Fruit fly (Drosophila melanogaster) whole organism, embryonic: ENCODE results near the gene CG8100.
A peak's percentile ranks its signal among the peaks of the same experiment; 100 is the strongest.

Experiments
- Atf6 ChIP-seq: fragments of 200-800 bp; sonication (Bioruptor generic); IDR thresholded peaks from 2 replicates; pipeline ENCODE4 v1.3.6; 2022; ENCODE audit warnings: missing biosample characterization, missing genetic modification characterization
- BEAF-32 ChIP-seq: fragments of 200-800 bp; sonication (Bioruptor generic); optimal IDR thresholded peaks from 3 replicates; lab custom pipeline; 2017; ENCODE audit warnings: missing biosample characterization, missing genetic modification characterization, mild to moderate bottlenecking, moderate library complexity, missing genetic modification reagents
- CG10274 ChIP-seq: fragments of 200-800 bp; sonication (Bioruptor generic); optimal IDR thresholded peaks from 3 replicates; lab custom pipeline; 2017; ENCODE audit warnings: missing biosample characterization, mild to moderate bottlenecking, missing genetic modification characterization
- CG10462 ChIP-seq: fragments of 200-800 bp; sonication (Bioruptor generic); optimal IDR thresholded peaks from 2 replicates; lab custom pipeline; 2016; ENCODE audit warnings: missing biosample characterization, missing genetic modification characterization
- CG10959 ChIP-seq: fragments of 200-800 bp; sonication (Bioruptor generic); IDR thresholded peaks from 2 replicates; pipeline ENCODE4 v1.3.6; 2022; ENCODE audit warnings: missing biosample characterization, missing genetic modification characterization
- CG11456 ChIP-seq: fragments of 200-800 bp; sonication (Bioruptor generic); IDR thresholded peaks from 3 replicates; pipeline ENCODE4 v1.3.6; 2022; ENCODE audit warnings: missing biosample characterization, missing genetic modification characterization
- CG12155 ChIP-seq: fragments of 200-800 bp; sonication (Bioruptor generic); optimal IDR thresholded peaks from 3 replicates; lab custom pipeline; 2016; ENCODE audit warnings: missing biosample characterization, missing genetic modification characterization
- CG12219 ChIP-seq: fragments of 200-800 bp; sonication (Bioruptor generic); optimal IDR thresholded peaks from 3 replicates; lab custom pipeline; 2018; ENCODE audit warnings: missing biosample characterization, mild to moderate bottlenecking, missing genetic modification characterization
- CG14667 ChIP-seq: fragments of 200-800 bp; sonication (Bioruptor generic); IDR thresholded peaks from 2 replicates; pipeline ENCODE4 v1.3.6; 2022; ENCODE audit warnings: missing biosample characterization, missing genetic modification characterization
- CG15073 ChIP-seq: fragments of 200-800 bp; sonication (Bioruptor generic); optimal IDR thresholded peaks from 2 replicates; lab custom pipeline; 2016; ENCODE audit warnings: missing biosample characterization, missing genetic modification characterization
- CG1832 ChIP-seq: fragments of 200-800 bp; sonication (Bioruptor generic); optimal IDR thresholded peaks from 2 replicates; lab custom pipeline; 2017; ENCODE audit warnings: missing biosample characterization, mild to moderate bottlenecking, missing genetic modification characterization, inconsistent platforms
- CG30431 ChIP-seq: fragments of 200-800 bp; sonication (Bioruptor generic); optimal IDR thresholded peaks from 2 replicates; lab custom pipeline; 2017; ENCODE audit warnings: missing biosample characterization, missing genetic modification characterization
- CG43689 ChIP-seq: fragments of 200-800 bp; sonication (Bioruptor generic); IDR thresholded peaks from 2 replicates; pipeline ENCODE4 v1.3.6; 2022; ENCODE audit warnings: missing biosample characterization, missing genetic modification characterization
- CG5245 ChIP-seq: fragments of 200-800 bp; sonication (Bioruptor generic); optimal IDR thresholded peaks from 3 replicates; lab custom pipeline; 2016; ENCODE audit warnings: missing biosample characterization, missing genetic modification characterization
- CG7928 ChIP-seq: fragments of 200-800 bp; sonication (Bioruptor generic); optimal IDR thresholded peaks from 2 replicates; lab custom pipeline; 2017; ENCODE audit warnings: missing biosample characterization, mild to moderate bottlenecking, missing genetic modification characterization
- CG9876 ChIP-seq: fragments of 200-800 bp; sonication (Bioruptor generic); optimal IDR thresholded peaks from 2 replicates; lab custom pipeline; 2016; ENCODE audit warnings: missing biosample characterization, missing genetic modification characterization
- CG9932 ChIP-seq: fragments of 200-800 bp; sonication (Bioruptor generic); IDR thresholded peaks from 2 replicates; pipeline ENCODE4 v1.3.6; 2022; ENCODE audit warnings: missing biosample characterization, missing genetic modification characterization
- CrebB ChIP-seq: fragments of 200-800 bp; sonication (Bioruptor generic); optimal IDR thresholded peaks from 3 replicates; lab custom pipeline; 2018; ENCODE audit warnings: missing biosample characterization, mild to moderate bottlenecking, missing genetic modification characterization
- D ChIP-seq, 2 experiments: fragments of 200-800 bp in 1 of 2; fragments of >200 bp in 1 of 2; sonication (Bioruptor generic) in 1 of 2; optimal IDR thresholded peaks; 2 replicates in 1 of 2; 3 replicates in 1 of 2; lab custom pipeline; 2017; ENCODE audit warnings: mild to moderate bottlenecking in 1 of 2, missing biosample characterization in 1 of 2, missing genetic modification characterization in 1 of 2, missing genetic modification reagents in 1 of 2
- Dip2 ChIP-seq: fragments of 200-800 bp; sonication (Bioruptor generic); IDR thresholded peaks from 2 replicates; pipeline ENCODE4 v1.3.6; 2022; ENCODE audit warnings: missing biosample characterization, missing genetic modification characterization
- Dip3 ChIP-seq: fragments of 200-800 bp; sonication (Bioruptor generic); optimal IDR thresholded peaks from 3 replicates; lab custom pipeline; 2016; ENCODE audit warnings: missing biosample characterization, missing genetic modification characterization
- ERR ChIP-seq: fragments of 200-800 bp; sonication (Bioruptor generic); optimal IDR thresholded peaks from 2 replicates; lab custom pipeline; 2016; ENCODE audit warnings: missing biosample characterization, missing genetic modification characterization
- HLHmδ ChIP-seq: fragments of 200-800 bp; sonication (Bioruptor generic); optimal IDR thresholded peaks from 2 replicates; lab custom pipeline; 2018; ENCODE audit warnings: missing biosample characterization, mild to moderate bottlenecking, missing genetic modification characterization, moderate library complexity
- HmgZ ChIP-seq: fragments of 200-800 bp; sonication (Bioruptor generic); optimal IDR thresholded peaks from 2 replicates; lab custom pipeline; 2018; ENCODE audit warnings: missing biosample characterization, mild to moderate bottlenecking, missing genetic modification characterization
- Hr78 ChIP-seq, 2 experiments: fragments of 200-800 bp in 1 of 2; fragments of >200 bp in 1 of 2; sonication (Bioruptor generic) in 1 of 2; optimal IDR thresholded peaks; 2 replicates each; lab custom pipeline; 2017 to 2019; ENCODE audit warnings: missing biosample characterization in 2 of 2, missing genetic modification characterization in 2 of 2, mild to moderate bottlenecking in 1 of 2, moderate library complexity in 1 of 2
- Lim3 ChIP-seq: fragments of 200-800 bp; sonication (Bioruptor generic); IDR thresholded peaks from 2 replicates; pipeline ENCODE4 v1.3.6; 2022; ENCODE audit warnings: missing biosample characterization, missing genetic modification characterization
- Mad ChIP-seq: fragments of 200-800 bp; sonication (Bioruptor generic); optimal IDR thresholded peaks from 2 replicates; lab custom pipeline; 2016; ENCODE audit warnings: missing biosample characterization, missing genetic modification characterization
- Nf-YC ChIP-seq: fragments of 200-800 bp; optimal IDR thresholded peaks from 3 replicates; lab custom pipeline; 2019; ENCODE audit warnings: missing biosample characterization, mild to moderate bottlenecking, missing genetic modification characterization, moderate library complexity
- Pdp1 ChIP-seq, 2 experiments: fragments of 200-800 bp; sonication (Bioruptor generic); optimal IDR thresholded peaks; 3 replicates each; lab custom pipeline; 2016; ENCODE audit warnings: missing biosample characterization in 2 of 2, missing genetic modification characterization in 2 of 2, mild to moderate bottlenecking in 1 of 2, moderate library complexity in 1 of 2
- Sin3A ChIP-seq: fragments of >200 bp; optimal IDR thresholded peaks from 2 replicates; lab custom pipeline; 2018
- Vsx1 ChIP-seq: fragments of 200-800 bp; sonication (Bioruptor generic); optimal IDR thresholded peaks from 2 replicates; lab custom pipeline; 2017; ENCODE audit warnings: missing biosample characterization, mild to moderate bottlenecking, missing genetic modification characterization, missing genetic modification reagents
- br ChIP-seq: fragments of >200 bp; optimal IDR thresholded peaks from 2 replicates; lab custom pipeline; 2017
- cg ChIP-seq: fragments of 200-800 bp; sonication (Bioruptor generic); optimal IDR thresholded peaks from 3 replicates; lab custom pipeline; 2019; ENCODE audit warnings: missing biosample characterization, mild to moderate bottlenecking, missing genetic modification characterization, moderate library complexity
- eve ChIP-seq, 2 experiments: fragments of >200 bp; optimal IDR thresholded peaks; 2 replicates each; lab custom pipeline; 2017; ENCODE audit warnings: missing biosample characterization in 2 of 2, missing genetic modification characterization in 2 of 2
- ftz-f1 ChIP-seq: fragments of 200-800 bp; sonication (Bioruptor generic); optimal IDR thresholded peaks from 2 replicates; lab custom pipeline; 2016; ENCODE audit warnings: missing biosample characterization, missing genetic modification characterization
- fu2 ChIP-seq: fragments of 200-800 bp; sonication (Bioruptor generic); optimal IDR thresholded peaks from 2 replicates; lab custom pipeline; 2016; ENCODE audit warnings: missing biosample characterization, missing genetic modification characterization
- jigr1 ChIP-seq: fragments of 200-800 bp; sonication (Bioruptor generic); IDR thresholded peaks from 3 replicates; pipeline ENCODE4 v1.3.6; 2022; ENCODE audit warnings: missing biosample characterization, missing genetic modification characterization
- kay ChIP-seq: fragments of 200-800 bp; sonication (Bioruptor generic); optimal IDR thresholded peaks from 2 replicates; lab custom pipeline; 2016; ENCODE audit warnings: missing biosample characterization, missing genetic modification characterization
- knrl ChIP-seq: fragments of 200-800 bp; sonication (Bioruptor generic); IDR thresholded peaks from 3 replicates; pipeline ENCODE4 v1.3.6; 2022; ENCODE audit warnings: missing biosample characterization, missing genetic modification characterization; ENCODE audit not compliant: partially characterized antibody
- lbe ChIP-seq: fragments of 200-800 bp; sonication (Bioruptor generic); optimal IDR thresholded peaks from 2 replicates; lab custom pipeline; 2016; ENCODE audit warnings: missing biosample characterization, mild to moderate bottlenecking, missing genetic modification characterization
- otp ChIP-seq: fragments of 200-800 bp; sonication (Bioruptor generic); IDR thresholded peaks from 3 replicates; pipeline ENCODE4, ENCODE4 v1.3.6; 2022; ENCODE audit warnings: missing biosample characterization, missing genetic modification characterization
- p53 ChIP-seq: fragments of 200-800 bp; sonication (Bioruptor generic); optimal IDR thresholded peaks from 2 replicates; lab custom pipeline; 2016; ENCODE audit warnings: missing biosample characterization, missing genetic modification characterization
- phol ChIP-seq: fragments of 200-800 bp; sonication (Bioruptor generic); optimal IDR thresholded peaks from 3 replicates; lab custom pipeline; 2018; ENCODE audit warnings: missing biosample characterization, mild to moderate bottlenecking, missing genetic modification characterization, moderate library complexity
- prd ChIP-seq, 3 experiments: fragments of >200 bp in 2 of 3; fragments of 200-800 bp in 1 of 3; sonication (Bioruptor generic) in 1 of 3; optimal IDR thresholded peaks in 2 of 3; IDR thresholded peaks in 1 of 3; 2 replicates in 2 of 3; 3 replicates in 1 of 3; pipeline versions ENCODE4 v1.3.6 to Lab custom; 2017 to 2022; ENCODE audit warnings: missing biosample characterization in 1 of 3, missing genetic modification characterization in 1 of 3
- ro ChIP-seq: fragments of 200-800 bp; sonication (Bioruptor generic); IDR thresholded peaks from 2 replicates; pipeline ENCODE4 v1.3.6; 2022; ENCODE audit warnings: missing biosample characterization, missing genetic modification characterization
- shn ChIP-seq: fragments of 200-800 bp; sonication (Bioruptor generic); optimal IDR thresholded peaks from 3 replicates; lab custom pipeline; 2016; ENCODE audit warnings: missing biosample characterization, missing genetic modification characterization
- sna ChIP-seq: fragments of 200-800 bp; sonication (Bioruptor generic); IDR thresholded peaks from 2 replicates; pipeline ENCODE4 v1.3.6; 2022; ENCODE audit warnings: missing biosample characterization, missing genetic modification characterization; ENCODE audit not compliant: partially characterized antibody
- twi ChIP-seq: fragments of 200-800 bp; optimal IDR thresholded peaks from 2 replicates; lab custom pipeline; 2019; ENCODE audit warnings: missing biosample characterization, mild to moderate bottlenecking, missing genetic modification characterization, moderate library complexity
- unc-4 ChIP-seq: fragments of 200-800 bp; sonication (Bioruptor generic); IDR thresholded peaks from 2 replicates; pipeline ENCODE4 v1.3.6; 2022; ENCODE audit warnings: missing biosample characterization, missing genetic modification characterization; ENCODE audit not compliant: partially characterized antibody
- usp ChIP-seq: fragments of >200 bp; optimal IDR thresholded peaks from 2 replicates; lab custom pipeline; 2017; ENCODE audit warnings: missing biosample characterization, missing genetic modification characterization
- wor ChIP-seq: fragments of 200-800 bp; sonication (Bioruptor generic); IDR thresholded peaks from 2 replicates; pipeline ENCODE4 v1.3.6; 2022; ENCODE audit warnings: missing biosample characterization, missing genetic modification characterization
- zfh2 ChIP-seq: fragments of 200-800 bp; sonication (Bioruptor generic); optimal IDR thresholded peaks from 2 replicates; lab custom pipeline; 2016; ENCODE audit warnings: missing biosample characterization, missing genetic modification characterization

Gene CG8100

DNA sequence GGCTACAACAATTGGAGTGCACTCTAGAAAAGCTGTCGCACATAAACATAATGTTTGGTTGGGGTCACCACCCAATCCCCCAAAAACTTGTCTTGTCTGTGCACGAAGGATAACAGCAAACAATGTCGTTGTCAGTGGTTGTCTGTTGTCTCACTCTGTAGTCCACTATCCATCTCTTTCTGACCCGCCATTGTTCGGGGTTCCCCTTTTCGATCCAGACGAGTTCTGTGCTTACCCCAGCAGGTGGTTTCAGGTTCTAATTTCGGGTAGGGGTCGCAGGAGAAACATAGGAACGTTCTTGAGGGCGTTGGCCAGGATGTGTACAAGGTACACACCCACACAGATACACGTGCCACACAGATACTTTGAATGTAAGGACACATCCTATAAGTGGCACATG lies 35.4 kb downstream of the CG8100 start (continued):
- no peak for TF ChIP-seq CG10274 (GFP tag; lab: Kevin White, UChicago)
- TF ChIP-seq CG10462 (GFP tag; lab: Kevin White, UChicago): no peak
- TF ChIP-seq cg (GFP tag; lab: Kevin White, UChicago): peak; percentile 33
- no peak for TF ChIP-seq Mad (GFP tag; lab: Kevin White, UChicago)
- TF ChIP-seq kay (GFP tag; lab: Kevin White, UChicago): no peak
- TF ChIP-seq CG15073 (GFP tag; lab: Kevin White, UChicago): no peak
- TF ChIP-seq CG1832 (GFP tag; lab: Kevin White, UChicago): peak; percentile 67
- peak; percentile 8 for TF ChIP-seq D (optimal IDR thresholded peaks at IDR 0.05; lab: Kevin White, UChicago)
- no peak for TF ChIP-seq D (GFP tag; optimal IDR thresholded peaks at IDR 0.05; lab: Kevin White, UChicago)
- no peak for TF ChIP-seq usp (GFP tag; lab: Kevin White, UChicago)
- no peak for TF ChIP-seq lbe (GFP tag; lab: Kevin White, UChicago)
- TF ChIP-seq shn (GFP tag; lab: Kevin White, UChicago): no peak
- no peak for TF ChIP-seq eve (GFP tag; optimal IDR thresholded peaks at IDR 0.05; lab: Kevin White, UChicago)
- no peak for TF ChIP-seq HmgZ (tag; lab: Kevin White, UChicago)
- TF ChIP-seq Atf6 (GFP tag; lab: Robert Waterston, UW): no peak
- TF ChIP-seq CrebB: no peak
- no peak for TF ChIP-seq CG7928 (GFP tag; lab: Kevin White, UChicago)
- no peak for TF ChIP-seq otp (GFP tag; lab: Robert Waterston, UW)
- no peak for TF ChIP-seq CG9876 (GFP tag; lab: Kevin White, UChicago)
- TF ChIP-seq ERR: no peak
- TF ChIP-seq CG12155 (GFP tag; lab: Kevin White, UChicago): no peak
- TF ChIP-seq p53 (GFP tag; lab: Kevin White, UChicago): peak; percentile 21
- TF ChIP-seq ftz-f1 (GFP tag; lab: Kevin White, UChicago): no peak
- no peak for TF ChIP-seq CG30431 (GFP tag; lab: Kevin White, UChicago)
- peak; percentile 90 for TF ChIP-seq Nf-YC (tag; lab: Kevin White, UChicago)
- TF ChIP-seq CG5245 (GFP tag; lab: Kevin White, UChicago): no peak
- TF ChIP-seq Sin3A (lab: Kevin White, UChicago): no peak
- TF ChIP-seq Vsx1: no peak
- no peak for TF ChIP-seq wor (GFP tag; lab: Robert Waterston, UW)
- no peak for TF ChIP-seq fu2 (GFP tag; lab: Kevin White, UChicago)
- TF ChIP-seq CG43689 (GFP tag; lab: Robert Waterston, UW): no peak
- no peak for TF ChIP-seq prd (optimal IDR thresholded peaks at IDR 0.05; lab: Kevin White, UChicago)
- no peak for TF ChIP-seq prd (GFP tag; IDR thresholded peaks at IDR 0.05; lab: Robert Waterston, UW)
- TF ChIP-seq CG12219: no peak
- TF ChIP-seq sna: no peak
- no peak for TF ChIP-seq Hr78 (GFP tag; optimal IDR thresholded peaks at IDR 0.05; lab: Kevin White, UChicago)
- no peak for TF ChIP-seq BEAF-32 (GFP tag; lab: Kevin White, UChicago)
- TF ChIP-seq phol (tag; lab: Kevin White, UChicago): peak; percentile 1
- TF ChIP-seq knrl (GFP tag; lab: Robert Waterston, UW): no peak
- TF ChIP-seq CG10959 (GFP tag; lab: Robert Waterston, UW): no peak
- TF ChIP-seq Lim3 (GFP tag; lab: Robert Waterston, UW): no peak
- no peak for TF ChIP-seq Dip2 (GFP tag; lab: Robert Waterston, UW)
- no peak for TF ChIP-seq unc-4 (GFP tag; lab: Robert Waterston, UW)
- TF ChIP-seq CG14667 (GFP tag; lab: Robert Waterston, UW): no peak
- TF ChIP-seq Pdp1 (GFP tag; optimal IDR thresholded peaks at IDR 0.05; lab: Kevin White, UChicago): no peak
- TF ChIP-seq CG9932 (GFP tag; lab: Robert Waterston, UW): no peak
- no peak for TF ChIP-seq br (lab: Kevin White, UChicago)
- peak; percentile 20 for TF ChIP-seq HLHmδ
- no peak for TF ChIP-seq ro (GFP tag; lab: Robert Waterston, UW)
- no peak for TF ChIP-seq zfh2 (GFP tag; lab: Kevin White, UChicago)
- TF ChIP-seq jigr1 (GFP tag; lab: Robert Waterston, UW): no peak
- no peak for TF ChIP-seq CG11456 (GFP tag; lab: Robert Waterston, UW)
- no peak for TF ChIP-seq Dip3
- peak; percentile 35 for TF ChIP-seq twi (tag; lab: Kevin White, UChicago)
